Fruit fly (Drosophila melanogaster) whole organism, pupa: ENCODE results near the gene Csp.

Experiments
- CG10348 ChIP-seq: fragments of 200-800 bp; sonication (Bioruptor generic); IDR thresholded peaks from 2 replicates; pipeline ENCODE4 v1.3.6; 2022; ENCODE audit warnings: missing biosample characterization, missing genetic modification characterization
- CG13204 ChIP-seq: fragments of 200-800 bp; sonication (Bioruptor generic); optimal IDR thresholded peaks from 2 replicates; lab custom pipeline; 2018; ENCODE audit warnings: missing biosample characterization, mild to moderate bottlenecking, missing genetic modification characterization, moderate library complexity
- CG14655 ChIP-seq: fragments of 200-800 bp; sonication (Bioruptor generic); optimal IDR thresholded peaks from 3 replicates; lab custom pipeline; 2017; ENCODE audit warnings: mild to moderate bottlenecking, missing biosample characterization, missing genetic modification reagents, missing genetic modification characterization
- CG15710 ChIP-seq: fragments of 200-800 bp; sonication (Bioruptor generic); optimal IDR thresholded peaks from 2 replicates; lab custom pipeline; 2018; ENCODE audit warnings: missing biosample characterization, mild to moderate bottlenecking, missing genetic modification characterization, moderate library complexity
- CG17806 ChIP-seq: fragments of 200-800 bp; sonication (Bioruptor generic); optimal IDR thresholded peaks from 2 replicates; lab custom pipeline; 2018; ENCODE audit warnings: missing biosample characterization, mild to moderate bottlenecking, missing genetic modification characterization, moderate library complexity
- CG4496 ChIP-seq: fragments of 200-800 bp; sonication (Bioruptor generic); IDR thresholded peaks from 3 replicates; pipeline ENCODE4 v1.3.6; 2022; ENCODE audit warnings: missing biosample characterization, missing genetic modification characterization
- CG8159 ChIP-seq: fragments of 200-800 bp; sonication (Bioruptor generic); optimal IDR thresholded peaks from 3 replicates; lab custom pipeline; 2018; ENCODE audit warnings: missing biosample characterization, mild to moderate bottlenecking, missing genetic modification characterization, moderate library complexity
- CG8301 ChIP-seq: fragments of 200-800 bp; sonication (Bioruptor generic); optimal IDR thresholded peaks from 2 replicates; lab custom pipeline; 2018; ENCODE audit warnings: missing biosample characterization, mild to moderate bottlenecking, missing genetic modification characterization
- CG9948 ChIP-seq: fragments of 200-800 bp; sonication (Bioruptor generic); optimal IDR thresholded peaks from 2 replicates; lab custom pipeline; 2018; ENCODE audit warnings: missing biosample characterization, mild to moderate bottlenecking, missing genetic modification characterization, moderate library complexity
- Pif1A ChIP-seq: fragments of 200-800 bp; sonication (Bioruptor generic); optimal IDR thresholded peaks from 3 replicates; lab custom pipeline; 2016; ENCODE audit warnings: missing biosample characterization, missing genetic modification characterization
- Pif1B ChIP-seq: fragments of 200-800 bp; sonication (Bioruptor generic); optimal IDR thresholded peaks from 3 replicates; lab custom pipeline; 2016; ENCODE audit warnings: missing biosample characterization, missing genetic modification characterization
- Snoo ChIP-seq: fragments of 200-800 bp; sonication (Bioruptor generic); optimal IDR thresholded peaks from 3 replicates; lab custom pipeline; 2017; ENCODE audit warnings: missing biosample characterization, mild to moderate bottlenecking, missing genetic modification characterization, inconsistent platforms
- fd96Ca ChIP-seq: fragments of 200-800 bp; sonication (Bioruptor generic); IDR thresholded peaks from 3 replicates; pipeline ENCODE4 v1.3.6; 2022; ENCODE audit warnings: missing biosample characterization, missing genetic modification characterization
- gl ChIP-seq: fragments of 200-800 bp; sonication (Bioruptor generic); optimal IDR thresholded peaks from 2 replicates; lab custom pipeline; 2018; ENCODE audit warnings: missing biosample characterization, mild to moderate bottlenecking, missing genetic modification characterization
- rn ChIP-seq: fragments of 200-800 bp; sonication (Bioruptor generic); IDR thresholded peaks from 2 replicates; pipeline ENCODE4 v1.3.6; 2022; ENCODE audit warnings: missing biosample characterization, missing genetic modification characterization

Csp gene

DNA sequence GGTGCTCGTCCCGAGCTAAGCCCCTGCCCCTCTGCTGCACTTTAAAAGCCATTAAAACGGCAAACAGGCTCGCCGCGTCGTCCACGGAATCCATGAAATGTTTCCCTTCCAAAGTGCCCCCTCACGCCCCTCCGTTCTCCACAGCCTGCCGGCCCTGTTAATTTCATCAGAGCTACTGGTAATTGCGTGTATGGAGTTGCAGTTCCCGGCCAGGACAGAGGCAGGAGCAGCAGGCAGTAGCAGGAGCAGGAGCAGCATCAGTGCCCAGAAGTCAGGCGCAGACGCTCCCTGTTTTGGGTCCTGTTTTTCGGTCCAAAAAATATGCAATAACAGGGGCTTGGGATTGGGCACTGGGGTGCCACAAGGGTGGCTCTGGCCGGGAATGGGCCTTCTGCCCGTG, 49.7 kb downstream of the Csp start:
- no peak for TF ChIP-seq CG10348 (GFP tag; lab: Robert Waterston, UW)
- TF ChIP-seq CG9948 (tag; lab: Kevin White, UChicago): no peak
- no peak for TF ChIP-seq CG4496 (GFP tag; lab: Robert Waterston, UW)
- no peak for TF ChIP-seq Snoo
- no peak for TF ChIP-seq CG17806 (tag; lab: Kevin White, UChicago)
- TF ChIP-seq CG15710 (tag; lab: Kevin White, UChicago): no peak
- no peak for TF ChIP-seq gl (tag; lab: Kevin White, UChicago)
- TF ChIP-seq CG8159 (tag; lab: Kevin White, UChicago): no peak
- TF ChIP-seq Pif1B (GFP tag; lab: Kevin White, UChicago): no peak
- TF ChIP-seq CG13204 (GFP tag; lab: Kevin White, UChicago): no peak
- no peak for TF ChIP-seq fd96Ca (GFP tag; lab: Robert Waterston, UW)
- TF ChIP-seq CG14655 (GFP tag; lab: Kevin White, UChicago): no peak
- no peak for TF ChIP-seq CG8301
- TF ChIP-seq Pif1A (GFP tag; lab: Kevin White, UChicago): no peak
- no peak for TF ChIP-seq rn (GFP tag; lab: Robert Waterston, UW)
- TF ChIP-seq, all 21 proteins: peak for 0
